Fruit fly (Drosophila melanogaster) whole organism, embryonic: Measurements from ENCODE around the gene Rbfox1.
A peak's percentile ranks its signal among the peaks of the same experiment; 100 is the strongest.

Experiments used
- Atf3 ChIP-seq: fragments of 200-800 bp; sonication (Bioruptor generic); optimal IDR thresholded peaks from 3 replicates; lab custom pipeline; 2016; ENCODE audit warnings: missing biosample characterization, missing genetic modification characterization
- Awh ChIP-seq: fragments of 200-800 bp; sonication (Bioruptor generic); IDR thresholded peaks from 2 replicates; pipeline ENCODE4, ENCODE4 v1.3.6; 2022; ENCODE audit warnings: missing biosample characterization, missing genetic modification characterization
- CG11093 ChIP-seq: fragments of 200-800 bp; sonication (Bioruptor generic); IDR thresholded peaks from 3 replicates; pipeline ENCODE4 v1.3.6; 2022; ENCODE audit warnings: missing biosample characterization, missing genetic modification characterization
- CG12219 ChIP-seq: fragments of 200-800 bp; sonication (Bioruptor generic); optimal IDR thresholded peaks from 3 replicates; lab custom pipeline; 2018; ENCODE audit warnings: missing biosample characterization, mild to moderate bottlenecking, missing genetic modification characterization
- CG12659 ChIP-seq: fragments of 200-800 bp; sonication (Bioruptor generic); optimal IDR thresholded peaks from 3 replicates; lab custom pipeline; 2017; ENCODE audit warnings: mild to moderate bottlenecking, missing biosample characterization, missing genetic modification reagents, missing genetic modification characterization
- CG12769 ChIP-seq: fragments of 200-800 bp; sonication (Bioruptor generic); optimal IDR thresholded peaks from 2 replicates; lab custom pipeline; 2019; ENCODE audit warnings: missing biosample characterization, mild to moderate bottlenecking, missing genetic modification characterization, moderate library complexity
- CG14014 ChIP-seq: fragments of 200-800 bp; sonication (Bioruptor generic); IDR thresholded peaks from 2 replicates; pipeline ENCODE4 v1.3.6; 2022; ENCODE audit warnings: missing biosample characterization, missing genetic modification characterization
- CG1832 ChIP-seq: fragments of 200-800 bp; sonication (Bioruptor generic); optimal IDR thresholded peaks from 2 replicates; lab custom pipeline; 2017; ENCODE audit warnings: missing biosample characterization, mild to moderate bottlenecking, missing genetic modification characterization, inconsistent platforms
- CG2116 ChIP-seq: fragments of 200-800 bp; sonication (Bioruptor generic); optimal IDR thresholded peaks from 3 replicates; lab custom pipeline; 2018; ENCODE audit warnings: missing biosample characterization, mild to moderate bottlenecking, missing genetic modification characterization
- CG34224 ChIP-seq: fragments of 200-800 bp; sonication (Bioruptor generic); IDR thresholded peaks from 3 replicates; pipeline ENCODE4 v1.3.6; 2022; ENCODE audit warnings: missing biosample characterization, missing genetic modification characterization; ENCODE audit not compliant: partially characterized antibody
- CG3726 ChIP-seq: fragments of 200-800 bp; sonication (Bioruptor generic); IDR thresholded peaks from 3 replicates; pipeline ENCODE4, ENCODE4 v1.3.6; 2022; ENCODE audit warnings: missing biosample characterization, missing genetic modification characterization
- CG4854 ChIP-seq: fragments of 200-800 bp; sonication (Bioruptor generic); optimal IDR thresholded peaks from 2 replicates; lab custom pipeline; 2016; ENCODE audit warnings: missing biosample characterization, missing genetic modification characterization, inconsistent platforms
- CG6683 ChIP-seq: fragments of 200-800 bp; sonication (Bioruptor generic); optimal IDR thresholded peaks from 2 replicates; lab custom pipeline; 2017; ENCODE audit warnings: missing biosample characterization, mild to moderate bottlenecking, missing genetic modification characterization, missing genetic modification reagents
- CG7987 ChIP-seq: fragments of 200-800 bp; sonication (Bioruptor generic); optimal IDR thresholded peaks from 2 replicates; lab custom pipeline; 2018; ENCODE audit warnings: missing biosample characterization, mild to moderate bottlenecking, missing genetic modification characterization, moderate library complexity
- CG8924 ChIP-seq: fragments of 200-800 bp; optimal IDR thresholded peaks from 3 replicates; lab custom pipeline; 2019; ENCODE audit warnings: missing biosample characterization, mild to moderate bottlenecking, missing genetic modification characterization, moderate library complexity
- CG9437 ChIP-seq: fragments of 200-800 bp; sonication (Bioruptor generic); optimal IDR thresholded peaks from 2 replicates; lab custom pipeline; 2018; ENCODE audit warnings: missing biosample characterization, mild to moderate bottlenecking, missing genetic modification characterization
- CG9609 ChIP-seq: fragments of 200-800 bp; sonication (Bioruptor generic); optimal IDR thresholded peaks from 3 replicates; lab custom pipeline; 2016; ENCODE audit warnings: missing biosample characterization, missing genetic modification characterization
- CG9797 ChIP-seq: fragments of 200-800 bp; sonication (Bioruptor generic); optimal IDR thresholded peaks from 3 replicates; lab custom pipeline; 2018; ENCODE audit warnings: missing biosample characterization, mild to moderate bottlenecking, missing genetic modification characterization
- CG9876 ChIP-seq: fragments of 200-800 bp; sonication (Bioruptor generic); optimal IDR thresholded peaks from 2 replicates; lab custom pipeline; 2016; ENCODE audit warnings: missing biosample characterization, missing genetic modification characterization
- CTCF ChIP-seq: fragments of 200-800 bp; sonication (Bioruptor generic); optimal IDR thresholded peaks from 2 replicates; lab custom pipeline; 2017; ENCODE audit warnings: missing biosample characterization, mild to moderate bottlenecking, missing genetic modification characterization, moderate library complexity
- CkIIα-i1 ChIP-seq: fragments of 200-800 bp; sonication (Bioruptor generic); IDR thresholded peaks from 2 replicates; pipeline ENCODE4 v1.3.6; 2022; ENCODE audit warnings: missing biosample characterization, missing genetic modification characterization
- CoRest ChIP-seq: fragments of 200-800 bp; sonication (Bioruptor generic); optimal IDR thresholded peaks from 3 replicates; lab custom pipeline; 2018; ENCODE audit warnings: missing biosample characterization, mild to moderate bottlenecking, missing genetic modification characterization, moderate library complexity
- Dfd ChIP-seq, 2 experiments: fragments of >200 bp; optimal IDR thresholded peaks; 2 replicates each; lab custom pipeline; 2017; ENCODE audit warnings: missing biosample characterization in 2 of 2, missing genetic modification characterization in 2 of 2
- Fer2 ChIP-seq: fragments of 200-800 bp; sonication (Bioruptor generic); optimal IDR thresholded peaks from 2 replicates; lab custom pipeline; 2018; ENCODE audit warnings: missing biosample characterization, mild to moderate bottlenecking, missing genetic modification characterization, moderate library complexity
- Gug ChIP-seq: fragments of 200-800 bp; sonication (Bioruptor generic); IDR thresholded peaks from 4 replicates; pipeline ENCODE4 v1.3.6; 2022; ENCODE audit warnings: missing biosample characterization, missing genetic modification characterization
- HLHmδ ChIP-seq: fragments of 200-800 bp; sonication (Bioruptor generic); optimal IDR thresholded peaks from 2 replicates; lab custom pipeline; 2018; ENCODE audit warnings: missing biosample characterization, mild to moderate bottlenecking, missing genetic modification characterization, moderate library complexity
- Hmx ChIP-seq: fragments of 200-800 bp; sonication (Bioruptor generic); optimal IDR thresholded peaks from 2 replicates; lab custom pipeline; 2016; ENCODE audit warnings: missing biosample characterization, missing genetic modification characterization
- Oaz ChIP-seq: fragments of 200-800 bp; sonication (Bioruptor generic); IDR thresholded peaks from 2 replicates; pipeline ENCODE4 v1.3.6; 2022; ENCODE audit warnings: missing biosample characterization, missing genetic modification characterization
- Oli ChIP-seq: fragments of 200-800 bp; sonication (Bioruptor generic); optimal IDR thresholded peaks from 2 replicates; lab custom pipeline; 2018; ENCODE audit warnings: missing biosample characterization, mild to moderate bottlenecking, missing genetic modification characterization, moderate library complexity
- Optix ChIP-seq: fragments of 200-800 bp; sonication (Bioruptor generic); IDR thresholded peaks from 3 replicates; pipeline ENCODE4 v1.3.6; 2022; ENCODE audit warnings: missing biosample characterization, missing genetic modification characterization
- Ptx1 ChIP-seq: fragments of 200-800 bp; sonication (Bioruptor generic); IDR thresholded peaks from 2 replicates; pipeline ENCODE4 v1.3.6; 2022; ENCODE audit warnings: missing biosample characterization, missing genetic modification characterization
- YL-1 ChIP-seq: fragments of 200-800 bp; sonication (Bioruptor generic); optimal IDR thresholded peaks from 3 replicates; lab custom pipeline; 2017; ENCODE audit warnings: missing biosample characterization, mild to moderate bottlenecking, missing genetic modification characterization
- chn ChIP-seq: fragments of 200-800 bp; sonication (Bioruptor generic); optimal IDR thresholded peaks from 2 replicates; lab custom pipeline; 2016; ENCODE audit warnings: missing biosample characterization, missing genetic modification characterization
- dysf ChIP-seq: fragments of 200-800 bp; sonication (Bioruptor generic); IDR thresholded peaks from 3 replicates; pipeline ENCODE4 v1.3.6; 2022; ENCODE audit warnings: missing biosample characterization, missing genetic modification characterization
- fru ChIP-seq: fragments of >200 bp; optimal IDR thresholded peaks from 2 replicates; lab custom pipeline; 2017
- fu2 ChIP-seq: fragments of 200-800 bp; sonication (Bioruptor generic); optimal IDR thresholded peaks from 2 replicates; lab custom pipeline; 2016; ENCODE audit warnings: missing biosample characterization, missing genetic modification characterization
- inv ChIP-seq: fragments of 200-800 bp; sonication (Bioruptor generic); IDR thresholded peaks from 2 replicates; pipeline ENCODE4 v1.3.6; 2022; ENCODE audit warnings: missing biosample characterization, missing genetic modification characterization; ENCODE audit not compliant: partially characterized antibody
- row ChIP-seq: fragments of 200-800 bp; sonication (Bioruptor generic); IDR thresholded peaks from 3 replicates; pipeline ENCODE4 v1.3.6; 2022; ENCODE audit warnings: missing biosample characterization, missing genetic modification characterization
- schlank ChIP-seq: fragments of 200-800 bp; sonication (Bioruptor generic); optimal IDR thresholded peaks from 2 replicates; lab custom pipeline; 2018; ENCODE audit warnings: missing biosample characterization, mild to moderate bottlenecking, missing genetic modification characterization
- seq ChIP-seq: fragments of 200-800 bp; sonication (Bioruptor generic); IDR thresholded peaks from 2 replicates; pipeline ENCODE4 v1.3.6; 2022; ENCODE audit warnings: missing biosample characterization, missing genetic modification characterization
- sima ChIP-seq: fragments of 200-800 bp; sonication (Bioruptor generic); optimal IDR thresholded peaks from 2 replicates; lab custom pipeline; 2016; ENCODE audit warnings: missing biosample characterization, missing genetic modification characterization
- sr ChIP-seq: fragments of 200-800 bp; sonication (Bioruptor generic); IDR thresholded peaks from 3 replicates; pipeline ENCODE4 v1.3.6; 2022; ENCODE audit warnings: missing biosample characterization, missing genetic modification characterization
- toy ChIP-seq: fragments of 200-800 bp; sonication (Bioruptor generic); IDR thresholded peaks from 2 replicates; pipeline ENCODE4 v1.3.6; 2022; ENCODE audit warnings: missing biosample characterization, missing genetic modification characterization
- vnd ChIP-seq: fragments of 200-800 bp; sonication (Bioruptor generic); IDR thresholded peaks from 3 replicates; pipeline ENCODE4 v1.3.6; 2022; ENCODE audit warnings: missing biosample characterization, missing genetic modification characterization; ENCODE audit not compliant: partially characterized antibody
- z ChIP-seq: fragments of 200-800 bp; sonication (Bioruptor generic); IDR thresholded peaks from 3 replicates; pipeline ENCODE4 v1.3.6; 2022; ENCODE audit warnings: missing biosample characterization, missing genetic modification characterization

The Rbfox1 gene

DNA sequence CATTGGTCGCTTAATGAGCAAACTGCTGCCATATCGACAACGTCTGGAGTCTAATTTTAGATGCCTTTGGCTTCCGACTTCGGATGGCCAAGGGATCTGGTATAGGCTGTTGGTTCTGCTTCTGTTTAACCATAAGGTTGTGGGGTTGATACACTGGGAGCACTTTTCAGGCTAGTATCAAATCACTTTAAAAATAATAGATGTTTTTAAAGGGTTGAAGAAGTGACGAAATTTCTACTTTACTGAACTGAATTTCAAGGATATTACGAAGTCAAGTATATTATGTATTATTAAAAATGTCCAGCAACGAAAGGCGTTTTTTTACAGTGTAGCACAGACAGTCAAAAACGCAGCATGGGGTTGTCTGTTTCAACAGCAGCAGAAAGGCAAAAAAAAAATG is 73.3 kb downstream of the Rbfox1 start (continued):
- peak; percentile 78 for TF ChIP-seq CG12769 (tag; lab: Kevin White, UChicago)
- TF ChIP-seq CoRest: peak; percentile 85
- peak; percentile 81 for TF ChIP-seq Awh (GFP tag; lab: Robert Waterston, UW)
- no peak for TF ChIP-seq Dfd (GFP tag; optimal IDR thresholded peaks at IDR 0.05; lab: Kevin White, UChicago)
- no peak for TF ChIP-seq CG9876
- peak; percentile 43 for TF ChIP-seq Atf3
- peak; percentile 86 for TF ChIP-seq Oli
- peak; percentile 79 for TF ChIP-seq Ptx1 (GFP tag; lab: Robert Waterston, UW)
- peak; percentile 64; the same call in 1 of the 2 replicates for TF ChIP-seq CG14014
- no peak for TF ChIP-seq z (GFP tag; lab: Robert Waterston, UW)
- no peak for TF ChIP-seq CkIIα-i1 (GFP tag; lab: Robert Waterston, UW)
- 0 out of 3 replicates have a peak, but pooled peaks have one; percentile 21 for TF ChIP-seq CG11093
- TF ChIP-seq CG8924 (tag; lab: Kevin White, UChicago): peak; percentile 93
- peak; percentile 50 for TF ChIP-seq CG9609 (GFP tag; lab: Kevin White, UChicago)
- peak; percentile 63; the same call in 3 of the 4 replicates for TF ChIP-seq Gug
- TF ChIP-seq CG12659 (GFP tag; lab: Kevin White, UChicago): peak; percentile 60
- TF ChIP-seq sr (GFP tag; lab: Robert Waterston, UW): no peak
- TF ChIP-seq vnd (GFP tag; lab: Robert Waterston, UW): no peak
- TF ChIP-seq fru (lab: Kevin White, UChicago): no peak
- TF ChIP-seq sima (GFP tag; lab: Kevin White, UChicago): peak; percentile 34
- TF ChIP-seq CG3726 (GFP tag; lab: Robert Waterston, UW): no peak
- TF ChIP-seq schlank (tag; lab: Kevin White, UChicago): no peak
- peak; percentile 80 for TF ChIP-seq CG7987 (GFP tag; lab: Kevin White, UChicago)
- TF ChIP-seq CG2116 (GFP tag; lab: Kevin White, UChicago): no peak
- peak; percentile 87 for TF ChIP-seq chn (GFP tag; lab: Kevin White, UChicago)
- peak; percentile 68 for TF ChIP-seq CG9437 (GFP tag; lab: Kevin White, UChicago)
- no peak for TF ChIP-seq CG34224 (GFP tag; lab: Robert Waterston, UW)
- peak; percentile 25 for TF ChIP-seq YL-1 (GFP tag; lab: Kevin White, UChicago)
- no peak for TF ChIP-seq inv (GFP tag; lab: Robert Waterston, UW)
- peak; percentile 21 for TF ChIP-seq CG9797
- no peak for TF ChIP-seq Oaz (GFP tag; lab: Robert Waterston, UW)
- no peak for TF ChIP-seq toy (GFP tag; lab: Robert Waterston, UW)
- TF ChIP-seq CG6683 (GFP tag; lab: Kevin White, UChicago): peak; percentile 53
- peak; percentile 71; the same call in 2 of the 3 replicates for TF ChIP-seq Optix (GFP tag; lab: Robert Waterston, UW)
- no peak for TF ChIP-seq CG1832 (GFP tag; lab: Kevin White, UChicago)
- no peak for TF ChIP-seq Hmx
- peak; percentile 8 for TF ChIP-seq fu2 (GFP tag; lab: Kevin White, UChicago)

DNA sequence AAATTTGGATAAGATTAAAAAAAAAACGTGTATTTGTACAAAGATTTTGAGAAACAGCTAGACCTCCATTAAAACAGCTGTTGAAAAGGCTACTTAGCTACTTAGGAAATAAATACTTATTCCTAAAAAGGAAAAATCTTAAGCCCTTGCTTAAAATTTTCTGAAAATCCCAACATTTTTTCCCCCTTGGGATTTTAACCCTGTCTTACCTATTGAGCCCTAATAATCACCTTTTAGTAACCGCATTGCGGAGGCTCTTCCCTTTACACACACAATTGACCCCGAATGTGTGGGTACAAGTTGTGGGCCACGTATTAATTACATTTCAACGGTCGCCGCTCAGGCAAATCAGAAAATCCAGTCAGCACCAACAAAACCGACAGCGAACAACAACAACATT is 77.8 kb downstream of the Rbfox1 start, which contains the start of gene CG6527:
Gene CG6527, minus strand, starts transcription at position 101 of the 400 bp plus-strand sequence.
- TF ChIP-seq CTCF (GFP tag; lab: Kevin White, UChicago) (no peak), seq (GFP tag; lab: Robert Waterston, UW) (no peak), CG12219 (GFP tag; lab: Kevin White, UChicago) (no peak), Fer2 (tag; lab: Kevin White, UChicago) (no peak), CG4854 (GFP tag; lab: Kevin White, UChicago) (no peak), row (GFP tag; lab: Robert Waterston, UW) (no peak), dysf (GFP tag; lab: Robert Waterston, UW) (no peak), HLHmδ (GFP tag; lab: Kevin White, UChicago) (no peak)
